Worm (Caenorhabditis elegans) whole organism, L1 larva: Measurements from ENCODE around the gene srd-15.

Experiments used
- C16A3.4 ChIP-seq: fragments of 150-350 bp; optimal IDR thresholded peaks from 2 replicates; lab custom pipeline; 2014; ENCODE audit warnings: missing biosample characterization, missing genetic modification characterization
- F16B12.6 ChIP-seq: fragments of 150-350 bp; optimal IDR thresholded peaks from 2 replicates; lab custom pipeline; 2014; ENCODE audit warnings: missing biosample characterization, missing genetic modification characterization
- aha-1 ChIP-seq: fragments of 150-350 bp; optimal IDR thresholded peaks from 2 replicates; lab custom pipeline; 2014; ENCODE audit warnings: missing biosample characterization, missing genetic modification characterization
- ama-1 ChIP-seq: fragments of 150-350 bp; optimal IDR thresholded peaks from 2 replicates; lab custom pipeline; 2014
- blmp-1 ChIP-seq: fragments of 150-350 bp; optimal IDR thresholded peaks from 2 replicates; lab custom pipeline; 2014; ENCODE audit warnings: missing biosample characterization, missing genetic modification characterization
- ceh-63 ChIP-seq: fragments of 200-800 bp; sonication (Bioruptor generic); optimal IDR thresholded peaks from 2 replicates; lab custom pipeline; 2018; ENCODE audit warnings: mild to moderate bottlenecking, missing genetic modification characterization, missing compliant biosample characterization
- ceh-82 ChIP-seq, 3 experiments: fragments of 150-350 bp in 1 of 3; sonication (generic microtip) in 2 of 3; optimal IDR thresholded peaks; 2 replicates each; lab custom pipeline; 2014 to 2017; ENCODE audit warnings: missing biosample characterization in 3 of 3, missing genetic modification characterization in 3 of 3
- ceh-90 ChIP-seq: sonication (generic microtip); optimal IDR thresholded peaks from 2 replicates; lab custom pipeline; 2016; ENCODE audit warnings: missing genetic modification characterization, missing compliant biosample characterization
- ces-1 ChIP-seq: fragments of 150-350 bp; optimal IDR thresholded peaks from 2 replicates; lab custom pipeline; 2014; ENCODE audit warnings: missing biosample characterization, missing genetic modification reagents, missing genetic modification characterization
- dsc-1 ChIP-seq: sonication (generic microtip); optimal IDR thresholded peaks from 2 replicates; lab custom pipeline; 2016; ENCODE audit warnings: mild to moderate bottlenecking, missing genetic modification characterization, missing compliant biosample characterization
- efl-3 ChIP-seq: fragments of 200-800 bp; sonication (Bioruptor generic); optimal IDR thresholded peaks from 2 replicates; lab custom pipeline; 2018; ENCODE audit warnings: mild to moderate bottlenecking, missing genetic modification characterization, missing compliant biosample characterization
- egl-13 ChIP-seq: sonication (generic microtip); optimal IDR thresholded peaks from 2 replicates; lab custom pipeline; 2016; ENCODE audit warnings: missing genotype, missing genetic modification reagents, missing genetic modification characterization, missing compliant biosample characterization
- egl-27 ChIP-seq, 2 experiments: fragments of 150-350 bp in 1 of 2; sonication (generic microtip); optimal IDR thresholded peaks; 3 replicates each; lab custom pipeline; 2017 to 2018; ENCODE audit warnings: missing biosample characterization in 2 of 2, missing genetic modification characterization in 2 of 2, missing genetic modification reagents in 2 of 2
- elt-2 ChIP-seq: sonication (generic microtip); optimal IDR thresholded peaks from 2 replicates; lab custom pipeline; 2016; ENCODE audit warnings: missing genetic modification characterization, mild to moderate bottlenecking, inconsistent platforms, missing compliant biosample characterization, missing genetic modification reagents
- elt-3 ChIP-seq, 6 experiments: fragments of 150-350 bp in 1 of 6; sonication (generic microtip); optimal IDR thresholded peaks; 2 replicates each; lab custom pipeline; 2017 to 2018; ENCODE audit warnings: missing biosample characterization in 6 of 6, missing genetic modification characterization in 6 of 6, inconsistent platforms in 1 of 6
- ets-5 ChIP-seq: fragments of 200-800 bp; sonication (Bioruptor generic); IDR thresholded peaks from 2 replicates; pipeline ENCODE4 v1.3.6; 2022; ENCODE audit warnings: missing genetic modification characterization, missing compliant biosample characterization
- fkh-10 ChIP-seq: sonication (generic microtip); optimal IDR thresholded peaks from 2 replicates; lab custom pipeline; 2017; ENCODE audit warnings: missing biosample characterization, missing genetic modification reagents, missing genetic modification characterization
- fkh-8 ChIP-seq: sonication (generic microtip); optimal IDR thresholded peaks from 2 replicates; lab custom pipeline; 2016; ENCODE audit warnings: mild to moderate bottlenecking, missing genetic modification characterization, missing compliant biosample characterization
- grh-1 ChIP-seq: fragments of 200-800 bp; sonication (Bioruptor generic); IDR thresholded peaks from 2 replicates; pipeline ENCODE4 v1.3.6; 2022; ENCODE audit warnings: missing genetic modification reagents, missing genetic modification characterization, missing compliant biosample characterization
- hlh-17 ChIP-seq: fragments of 200-800 bp; sonication (Bioruptor generic); optimal IDR thresholded peaks from 2 replicates; lab custom pipeline; 2018; ENCODE audit warnings: missing genetic modification characterization, mild to moderate bottlenecking, missing compliant biosample characterization, moderate library complexity, borderline replicate concordance
- hpl-2 ChIP-seq: fragments of 150-350 bp; optimal IDR thresholded peaks from 2 replicates; lab custom pipeline; 2014; ENCODE audit warnings: missing biosample characterization, missing genetic modification reagents, missing genetic modification characterization
- irx-1 ChIP-seq: sonication (generic microtip); optimal IDR thresholded peaks from 2 replicates; lab custom pipeline; 2016; ENCODE audit warnings: missing genetic modification characterization, missing compliant biosample characterization
- isw-1 ChIP-seq: fragments of 200-800 bp; sonication (Bioruptor generic); IDR thresholded peaks from 2 replicates; pipeline ENCODE4 v1.3.6; 2022; ENCODE audit warnings: missing genetic modification characterization, missing compliant biosample characterization
- jun-1 ChIP-seq: fragments of 150-350 bp; optimal IDR thresholded peaks from 2 replicates; lab custom pipeline; 2014; ENCODE audit warnings: missing biosample characterization, missing genetic modification reagents, missing genetic modification characterization
- lin-13 ChIP-seq: fragments of 150-350 bp; optimal IDR thresholded peaks from 2 replicates; lab custom pipeline; 2014; ENCODE audit warnings: missing biosample characterization, missing genetic modification reagents, missing genetic modification characterization
- lin-15B ChIP-seq: fragments of 150-350 bp; sonication (generic microtip); optimal IDR thresholded peaks from 3 replicates; lab custom pipeline; 2014; ENCODE audit warnings: missing biosample characterization, missing genetic modification characterization
- lin-39 ChIP-seq: fragments of 150-350 bp; optimal IDR thresholded peaks from 2 replicates; lab custom pipeline; 2014; ENCODE audit warnings: missing biosample characterization, missing genetic modification reagents, missing genetic modification characterization
- mab-9 ChIP-seq: fragments of 200-800 bp; sonication (Bioruptor generic); IDR thresholded peaks from 2 replicates; pipeline ENCODE4 v1.3.6; 2022; ENCODE audit warnings: missing genetic modification reagents, missing genetic modification characterization, missing compliant biosample characterization
- mdl-1 ChIP-seq, 2 experiments: fragments of 150-350 bp; optimal IDR thresholded peaks; 2 replicates each; lab custom pipeline; 2014 to 2017; ENCODE audit warnings: missing biosample characterization in 2 of 2, missing genetic modification characterization in 2 of 2, inconsistent platforms in 1 of 2
- mef-2 ChIP-seq: fragments of 150-350 bp; optimal IDR thresholded peaks from 2 replicates; lab custom pipeline; 2014; ENCODE audit warnings: missing biosample characterization, missing genetic modification characterization
- mep-1 ChIP-seq: fragments of 150-350 bp; optimal IDR thresholded peaks from 2 replicates; lab custom pipeline; 2014; ENCODE audit warnings: missing biosample characterization, missing genetic modification characterization
- nhr-12 ChIP-seq: sonication (generic microtip); optimal IDR thresholded peaks from 2 replicates; lab custom pipeline; 2017; ENCODE audit warnings: missing biosample characterization, missing genetic modification characterization
- nhr-20 ChIP-seq: sonication (generic microtip); optimal IDR thresholded peaks from 2 replicates; lab custom pipeline; 2016; ENCODE audit warnings: mild to moderate bottlenecking, missing genetic modification characterization, missing compliant biosample characterization
- nhr-237 ChIP-seq: fragments of 150-350 bp; optimal IDR thresholded peaks from 2 replicates; lab custom pipeline; 2014; ENCODE audit warnings: missing biosample characterization, missing genetic modification characterization
- nhr-28 ChIP-seq: fragments of 150-350 bp; optimal IDR thresholded peaks from 2 replicates; lab custom pipeline; 2014; ENCODE audit warnings: missing biosample characterization, missing genetic modification characterization
- nhr-71 ChIP-seq: sonication (generic microtip); optimal IDR thresholded peaks from 2 replicates; lab custom pipeline; 2016; ENCODE audit warnings: mild to moderate bottlenecking, missing genetic modification characterization, moderate library complexity, missing compliant biosample characterization
- nhr-76 ChIP-seq: sonication (generic microtip); optimal IDR thresholded peaks from 2 replicates; lab custom pipeline; 2017; ENCODE audit warnings: missing biosample characterization, missing genetic modification characterization
- nhr-84 ChIP-seq: sonication (generic microtip); optimal IDR thresholded peaks from 2 replicates; lab custom pipeline; 2017; ENCODE audit warnings: missing biosample characterization, missing genetic modification characterization
- nhr-85 ChIP-seq: sonication (generic microtip); peaks from one replicate; lab custom pipeline; 2016; ENCODE audit warnings: missing genetic modification characterization, inconsistent platforms, missing compliant biosample characterization
- nhr-90 ChIP-seq: sonication (generic microtip); optimal IDR thresholded peaks from 2 replicates; lab custom pipeline; 2016; ENCODE audit warnings: mild to moderate bottlenecking, missing genetic modification characterization, missing compliant biosample characterization; ENCODE audit not compliant: poor library complexity
- pax-3 ChIP-seq: fragments of 200-800 bp; sonication (Bioruptor generic); optimal IDR thresholded peaks from 2 replicates; lab custom pipeline; 2018; ENCODE audit warnings: mild to moderate bottlenecking, missing genetic modification characterization, moderate library complexity, missing compliant biosample characterization
- sox-4 ChIP-seq: sonication (generic microtip); optimal IDR thresholded peaks from 2 replicates; lab custom pipeline; 2016; ENCODE audit warnings: missing genetic modification characterization, missing compliant biosample characterization
- sptf-1 ChIP-seq: fragments of 150-350 bp; optimal IDR thresholded peaks from 2 replicates; lab custom pipeline; 2014; ENCODE audit warnings: missing biosample characterization, missing genetic modification characterization
- unc-130 ChIP-seq: fragments of 150-350 bp; optimal IDR thresholded peaks from 2 replicates; lab custom pipeline; 2017; ENCODE audit warnings: missing biosample characterization, missing genetic modification characterization, inconsistent platforms
- unc-62 ChIP-seq: fragments of 150-350 bp; optimal IDR thresholded peaks from 2 replicates; lab custom pipeline; 2014; ENCODE audit warnings: missing biosample characterization, missing genetic modification reagents, missing genetic modification characterization
- unc-86 ChIP-seq: sonication (generic microtip); optimal IDR thresholded peaks from 2 replicates; lab custom pipeline; 2016; ENCODE audit warnings: missing genetic modification characterization, missing compliant biosample characterization
- vab-15 ChIP-seq: sonication (generic microtip); optimal IDR thresholded peaks from 2 replicates; lab custom pipeline; 2017; ENCODE audit warnings: missing genotype, mild to moderate bottlenecking, missing genetic modification characterization, missing compliant biosample characterization
- xbp-1 ChIP-seq: sonication (generic microtip); optimal IDR thresholded peaks from 2 replicates; lab custom pipeline; 2016; ENCODE audit warnings: missing genetic modification characterization, missing compliant biosample characterization
- zag-1 ChIP-seq: fragments of 150-350 bp; optimal IDR thresholded peaks from 2 replicates; lab custom pipeline; 2014; ENCODE audit warnings: missing biosample characterization, missing genetic modification characterization
- ztf-11 ChIP-seq, 2 experiments: sonication (generic microtip); optimal IDR thresholded peaks; 2 replicates each; lab custom pipeline; 2016 to 2017; ENCODE audit warnings: missing genetic modification characterization in 2 of 2, missing biosample characterization in 1 of 2, missing compliant biosample characterization in 1 of 2
- ztf-4 ChIP-seq: fragments of 150-350 bp; optimal IDR thresholded peaks from 2 replicates; lab custom pipeline; 2014; ENCODE audit warnings: missing biosample characterization, missing genetic modification characterization

srd-15 gene

DNA sequence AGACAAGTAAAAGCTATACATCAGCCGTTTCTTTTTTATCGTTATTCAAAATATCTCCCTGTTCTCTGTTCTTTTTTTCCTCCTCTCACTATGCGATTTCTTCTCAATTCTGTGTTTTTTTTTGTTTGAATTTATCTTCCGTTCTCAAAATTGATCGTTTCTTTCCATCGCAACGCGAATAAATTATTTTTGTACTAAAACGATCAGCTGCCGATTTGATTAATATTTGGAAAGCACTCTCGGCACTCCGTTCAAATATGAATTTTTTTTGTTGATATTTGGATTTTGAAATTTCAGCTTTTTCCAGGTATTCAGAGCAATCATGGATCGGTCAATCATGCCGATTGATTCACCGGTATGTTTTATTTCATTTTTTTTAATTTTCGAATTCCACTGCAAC lies 37.0 kb upstream of the srd-15 start, which contains the start of gene pst-1:
pst-1 (plus strand) TSS at position 301 of the 400 bp plus-strand sequence.
- TF ChIP-seq ceh-82 (tag; optimal IDR thresholded peaks at IDR 0.05; lab: Kevin White, UChicago) (no peak), ceh-90 (tag; lab: Kevin White, UChicago) (no peak), hpl-2 (GFP tag; lab: Kevin White, UChicago) (no peak), sptf-1 (tag; lab: Kevin White, UChicago) (no peak), ces-1 (no peak), xbp-1 (no peak), nhr-237 (tag; lab: Kevin White, UChicago) (no peak), ztf-11 (tag; optimal IDR thresholded peaks at IDR 0.05; lab: Kevin White, UChicago) (no peak), grh-1 (no peak), ama-1 (no peak)

DNA sequence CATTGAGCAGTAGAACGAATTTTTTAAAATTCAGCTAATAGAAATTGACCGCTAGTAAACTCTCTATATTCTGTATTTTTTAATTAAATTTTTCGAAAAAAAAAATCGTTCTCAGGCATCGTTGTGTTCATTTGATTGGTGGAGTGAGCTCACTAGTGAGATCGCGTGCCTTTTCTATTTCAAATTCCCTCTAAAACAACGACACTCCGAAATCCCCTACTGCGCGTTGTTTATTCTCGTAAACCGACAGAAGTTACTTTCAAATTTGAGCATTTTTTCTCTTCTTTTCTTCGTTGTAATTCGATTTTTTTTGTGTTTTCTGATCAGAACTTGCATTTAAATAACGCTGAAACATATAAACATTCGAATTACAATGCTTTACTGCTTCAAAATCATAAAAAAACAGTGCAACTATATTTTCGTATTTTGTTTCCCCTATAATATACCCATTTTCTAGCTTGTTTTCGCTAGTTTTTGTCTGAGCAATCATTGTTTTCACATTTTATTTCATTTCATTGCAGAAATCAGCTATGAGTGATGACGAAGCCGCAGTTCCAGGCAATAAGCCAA lies 33.4 kb upstream of the srd-15 start, which contains the start of gene syf-3:
syf-3 (plus strand) TSS at position 520 of the 570 bp plus-strand sequence.
- TF ChIP-seq nhr-85 (tag; lab: Kevin White, UChicago) (peak; percentile 79), xbp-1 (peak; percentile 77), nhr-90 (tag; lab: Kevin White, UChicago) (peak; percentile 59), unc-130 (no peak), nhr-76 (no peak), F16B12.6 (peak; percentile 30), jun-1 (tag; lab: Kevin White, UChicago) (peak; percentile 35), ets-5 (GFP tag; lab: Robert Waterston, UW) (no peak), nhr-28 (tag; lab: Kevin White, UChicago) (no peak), mep-1 (tag; lab: Kevin White, UChicago) (peak; percentile 67), unc-86 (tag; lab: Kevin White, UChicago) (peak; percentile 68), unc-62 (no peak), C16A3.4 (tag; lab: Kevin White, UChicago) (peak; percentile 18), fkh-10 (GFP tag; lab: Kevin White, UChicago) (no peak), zag-1 (tag; lab: Kevin White, UChicago) (no peak), isw-1 (peak; percentile 42), egl-13 (tag; lab: Kevin White, UChicago) (no peak), egl-27 (tag; optimal IDR thresholded peaks at IDR 0.05; lab: Kevin White, UChicago) (no peak), ceh-63 (GFP tag; lab: Kevin White, UChicago) (no peak), blmp-1 (tag; lab: Kevin White, UChicago) (no peak), lin-15B (tag; lab: Kevin White, UChicago) (no peak), elt-3 (tag; optimal IDR thresholded peaks at IDR 0.05; lab: Kevin White, UChicago) (no peak), hpl-2 (GFP tag; lab: Kevin White, UChicago) (no peak), sox-4 (peak; percentile 37), lin-39 (tag; lab: Kevin White, UChicago) (peak; percentile 62), lin-13 (no peak), aha-1 (no peak), vab-15 (tag; lab: Kevin White, UChicago) (peak; percentile 25), dsc-1 (tag; lab: Kevin White, UChicago) (peak; percentile 72), ztf-4 (tag; lab: Kevin White, UChicago) (no peak), nhr-20 (tag; lab: Kevin White, UChicago) (peak; percentile 49), mdl-1 (tag; optimal IDR thresholded peaks at IDR 0.05; lab: Kevin White, UChicago) (peak in 1 of 2 experiments; percentile 44), pax-3 (tag; lab: Kevin White, UChicago) (no peak), nhr-84 (tag; lab: Kevin White, UChicago) (no peak), irx-1 (peak; percentile 68), nhr-12 (tag; lab: Kevin White, UChicago) (no peak), mab-9 (0 out of 2 replicates have a peak, but pooled peaks have one; percentile 34), nhr-71 (peak; percentile 76), fkh-8 (tag; lab: Kevin White, UChicago) (no peak), elt-2 (no peak), mef-2 (no peak), efl-3 (GFP tag; lab: Kevin White, UChicago) (no peak), hlh-17 (GFP tag; lab: Kevin White, UChicago) (no peak)
